2 fruit fly cellular contexts compared by ENCODE assay signal in the genomic region with DNA sequence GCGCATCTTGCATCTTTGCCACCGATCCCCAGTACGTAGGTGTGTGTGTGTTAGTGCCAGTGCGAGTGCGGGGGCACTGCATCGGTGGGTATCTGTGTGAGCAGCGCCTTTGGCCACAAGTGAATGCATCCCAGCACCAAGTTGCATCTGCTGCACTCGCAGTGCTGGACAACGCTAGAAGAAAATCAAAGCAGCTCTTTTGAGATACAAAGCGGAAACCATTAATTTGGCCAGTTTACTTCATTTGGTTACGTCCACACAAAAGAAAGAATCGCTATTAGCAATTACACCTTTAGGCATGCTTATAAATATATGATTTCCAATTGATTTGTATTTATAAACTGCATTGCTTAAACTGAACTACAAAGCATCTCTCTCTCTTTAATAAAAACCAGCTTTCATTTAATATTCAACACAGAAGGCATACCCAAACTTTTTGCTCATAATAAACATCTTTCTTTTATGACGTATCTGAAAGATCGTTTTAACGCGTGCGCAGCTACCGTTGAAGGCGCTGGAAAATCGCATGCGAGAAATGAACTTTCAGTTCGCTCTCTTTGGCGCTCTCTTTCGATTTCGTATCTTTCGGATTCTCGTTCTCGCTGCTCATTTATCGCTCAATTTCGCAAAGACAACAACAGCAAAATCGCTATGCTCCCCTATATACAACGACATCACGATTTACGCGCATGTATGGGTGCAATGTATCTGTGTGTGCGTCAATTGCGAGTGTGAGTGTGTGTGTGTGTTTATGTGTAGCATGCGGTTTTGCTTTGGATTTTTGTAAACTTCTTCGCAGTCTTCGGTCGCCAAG.
TF ChIP-seq lines count a peak whose summit lies in the region.

No protein-coding gene starts in this region.

TF ChIP-seq in whole organism, embryonic, 481 proteins besides CTCF, POLR2A, EP300 and RAD21 (continued from another document):
- peak; percentile 77 for TF ChIP-seq sens (GFP tag; lab: Kevin White, UChicago)
TF ChIP-seq in whole organism, embryonic: peak in this region for 12.

TF ChIP-seq in whole organism, prepupa, 60 proteins besides CTCF, POLR2A, EP300 and RAD21 (continued from another document):
- no peak for TF ChIP-seq OdsH (GFP tag; optimal IDR thresholded peaks at IDR 0.05; lab: Kevin White, UChicago)
